Worm (Caenorhabditis elegans): Measurements from ENCODE around the gene rgs-11.

Gene rgs-11

ce11 chrX:14946217-14946463 lies 18.2 kb upstream of the rgs-11 start, which contains the start of gene mrp-5:
Gene mrp-5, minus strand, starts transcription at chrX:14946317.
- no peak for TF ChIP-seq efl-1 (optimal IDR thresholded peaks at IDR 0.05)
- TF ChIP-seq efl-1 (GFP tag; optimal IDR thresholded peaks at IDR 0.05 in 1 of 2), result no peak
- TF ChIP-seq nhr-90 (tag; optimal IDR thresholded peaks at IDR 0.05; ENCODE audit: poor library complexity), result no peak
- TF ChIP-seq ceh-8 (GFP tag; optimal IDR thresholded peaks at IDR 0.05), result no peak
- TF ChIP-seq fos-1 (tag; optimal IDR thresholded peaks at IDR 0.05), result no peak
- TF ChIP-seq lin-15B (tag; optimal IDR thresholded peaks at IDR 0.05), result no peak
- TF ChIP-seq zag-1 (tag; optimal IDR thresholded peaks at IDR 0.05), result no peak
- no peak for TF ChIP-seq C16A3.4 (tag; optimal IDR thresholded peaks at IDR 0.05)
- TF ChIP-seq ces-1 (GFP tag; optimal IDR thresholded peaks at IDR 0.05), result no peak
- TF ChIP-seq isw-1 (GFP tag; IDR thresholded peaks at IDR 0.05), result no peak

- TF ChIP-seq dpl-1 (GFP tag; optimal IDR thresholded peaks at IDR 0.05) (peak in 1 of 3 experiments; percentile 47), fkh-8 (tag; optimal IDR thresholded peaks at IDR 0.05) (no peak), tlp-1 (tag; optimal IDR thresholded peaks at IDR 0.05) (peak; percentile 82), xbp-1 (tag; optimal IDR thresholded peaks at IDR 0.05) (no peak), lin-14 (GFP tag; optimal IDR thresholded peaks at IDR 0.05) (peak; percentile 84), fkh-4 (tag; optimal IDR thresholded peaks at IDR 0.05; ENCODE audit: borderline replicate concordance) (no peak), jun-1 (tag; optimal IDR thresholded peaks at IDR 0.05) (no peak), nhr-71 (tag; optimal IDR thresholded peaks at IDR 0.05) (peak; percentile 43), ets-5 (GFP tag; IDR thresholded peaks at IDR 0.05) (no peak), nhr-12 (tag; optimal IDR thresholded peaks at IDR 0.05) (no peak), C16A3.4 (tag; optimal IDR thresholded peaks at IDR 0.05) (peak; percentile 28), nhr-90 (tag; optimal IDR thresholded peaks at IDR 0.05; ENCODE audit: poor library complexity) (peak; percentile 59), swsn-7 (tag; optimal IDR thresholded peaks at IDR 0.05) (no peak), ceh-88 (GFP tag; IDR thresholded peaks at IDR 0.05) (no peak), nhr-77 (tag; optimal IDR thresholded peaks at IDR 0.05) (peak; percentile 40), rnt-1 (tag; optimal IDR thresholded peaks at IDR 0.05) (peak; percentile 27), elt-2 (tag; optimal IDR thresholded peaks at IDR 0.05) (peak; percentile 98), blmp-1 (tag; optimal IDR thresholded peaks at IDR 0.05) (no peak), lir-3 (tag; optimal IDR thresholded peaks at IDR 0.05; ENCODE audit: poor library complexity) (no peak), mdl-1 (tag; optimal IDR thresholded peaks at IDR 0.05) (no peak), skn-1 (tag; optimal IDR thresholded peaks at IDR 0.05) (peak; percentile 20), efl-3 (GFP tag; optimal IDR thresholded peaks at IDR 0.05) (no peak), lin-15B (tag; optimal IDR thresholded peaks at IDR 0.05) (peak; percentile 35), snpc-4 (tag; optimal IDR thresholded peaks at IDR 0.05) (peak; percentile 1), unc-30 (tag; optimal IDR thresholded peaks at IDR 0.05) (no peak), lsy-2 (tag; optimal IDR thresholded peaks at IDR 0.05) (peak in 1 of 2 experiments; percentile 20), nhr-76 (tag; optimal IDR thresholded peaks at IDR 0.05) (no peak), hpl-2 (GFP tag; optimal IDR thresholded peaks at IDR 0.05) (peak; percentile 5), irx-1 (tag; optimal IDR thresholded peaks at IDR 0.05) (no peak), ceh-63 (GFP tag; optimal IDR thresholded peaks at IDR 0.05) (no peak), snu-23 (GFP tag; optimal IDR thresholded peaks at IDR 0.05) (no peak), pqm-1 (tag; optimal IDR thresholded peaks at IDR 0.05) (peak; percentile 68), nhr-47 (tag; optimal IDR thresholded peaks at IDR 0.05) (no peak), ceh-90 (tag; optimal IDR thresholded peaks at IDR 0.05) (no peak), lin-35 (GFP tag; optimal IDR thresholded peaks at IDR 0.05) (peak; percentile 3 to 41), nhr-84 (tag; optimal IDR thresholded peaks at IDR 0.05) (no peak), Y116A8C.19 (tag; optimal IDR thresholded peaks at IDR 0.05; ENCODE audit: borderline replicate concordance) (no peak), unc-62 (GFP tag; optimal IDR thresholded peaks at IDR 0.05) (no peak), fkh-10 (GFP tag; optimal IDR thresholded peaks at IDR 0.05) (no peak), aly-2 (tag; optimal IDR thresholded peaks at IDR 0.05) (no peak), pag-3 (tag; optimal IDR thresholded peaks at IDR 0.05; ENCODE audit: borderline replicate concordance, insufficient read depth) (no peak), nhr-20 (tag; optimal IDR thresholded peaks at IDR 0.05) (peak; percentile 34), sup-37 (GFP tag; optimal IDR thresholded peaks at IDR 0.05) (no peak)
Observed at ce11 chrX:14946464-14947354, 17.6 kb upstream of the rgs-11 start.

Data from whole organism, L1 larva.